Fruit fly (Drosophila melanogaster) whole organism, embryonic: ENCODE measurements around the gene CG42540.

ENCODE experiments used
- Atf-2 ChIP-seq: fragments of 200-800 bp; sonication (Bioruptor generic); optimal IDR thresholded peaks from 2 replicates; lab custom pipeline; 2016; ENCODE audit warnings: missing biosample characterization, missing genetic modification characterization
- CG10543 ChIP-seq: fragments of 200-800 bp; sonication (Bioruptor generic); optimal IDR thresholded peaks from 3 replicates; lab custom pipeline; 2017; ENCODE audit warnings: missing biosample characterization, mild to moderate bottlenecking, missing genetic modification characterization, moderate library complexity
- CG11085 ChIP-seq: fragments of 200-800 bp; sonication (Bioruptor generic); IDR thresholded peaks from 2 replicates; pipeline ENCODE4 v1.3.6; 2022; ENCODE audit warnings: missing biosample characterization, missing genetic modification characterization
- CG11504 ChIP-seq: fragments of 200-800 bp; sonication (Bioruptor generic); optimal IDR thresholded peaks from 3 replicates; lab custom pipeline; 2019; ENCODE audit warnings: missing biosample characterization, mild to moderate bottlenecking, missing genetic modification characterization, moderate library complexity
- CG12104 ChIP-seq: fragments of 200-800 bp; sonication (Bioruptor generic); optimal IDR thresholded peaks from 3 replicates; lab custom pipeline; 2016; ENCODE audit warnings: missing biosample characterization, missing genetic modification characterization
- CG13894 ChIP-seq: fragments of 200-800 bp; sonication (Bioruptor generic); optimal IDR thresholded peaks from 3 replicates; lab custom pipeline; 2018; ENCODE audit warnings: missing biosample characterization, mild to moderate bottlenecking, missing genetic modification characterization, moderate library complexity
- CG15696 ChIP-seq: fragments of 200-800 bp; sonication (Bioruptor generic); optimal IDR thresholded peaks from 2 replicates; lab custom pipeline; 2019; ENCODE audit warnings: missing biosample characterization, mild to moderate bottlenecking, missing genetic modification characterization, moderate library complexity
- CG17186 ChIP-seq: fragments of 200-800 bp; sonication (Bioruptor generic); optimal IDR thresholded peaks from 3 replicates; lab custom pipeline; 2017; ENCODE audit warnings: missing biosample characterization, missing genetic modification reagents, missing genetic modification characterization
- CG2875 ChIP-seq: fragments of 200-800 bp; sonication (Bioruptor generic); optimal IDR thresholded peaks from 2 replicates; lab custom pipeline; 2017; ENCODE audit warnings: missing biosample characterization, mild to moderate bottlenecking, missing genetic modification characterization, missing genetic modification reagents
- CG3726 ChIP-seq: fragments of 200-800 bp; sonication (Bioruptor generic); IDR thresholded peaks from 3 replicates; pipeline ENCODE4, ENCODE4 v1.3.6; 2022; ENCODE audit warnings: missing biosample characterization, missing genetic modification characterization
- CG4328 ChIP-seq: fragments of 200-800 bp; sonication (Bioruptor generic); optimal IDR thresholded peaks from 3 replicates; lab custom pipeline; 2017; ENCODE audit warnings: missing biosample characterization, missing genetic modification reagents, missing genetic modification characterization
- CG6254 ChIP-seq: fragments of 200-800 bp; sonication (Bioruptor generic); optimal IDR thresholded peaks from 3 replicates; lab custom pipeline; 2017; ENCODE audit warnings: mild to moderate bottlenecking, missing biosample characterization, missing genetic modification reagents, missing genetic modification characterization
- CG8924 ChIP-seq: fragments of 200-800 bp; optimal IDR thresholded peaks from 3 replicates; lab custom pipeline; 2019; ENCODE audit warnings: missing biosample characterization, mild to moderate bottlenecking, missing genetic modification characterization, moderate library complexity
- CG9797 ChIP-seq: fragments of 200-800 bp; sonication (Bioruptor generic); optimal IDR thresholded peaks from 3 replicates; lab custom pipeline; 2018; ENCODE audit warnings: missing biosample characterization, mild to moderate bottlenecking, missing genetic modification characterization
- CG9817 ChIP-seq: fragments of 200-800 bp; sonication (Bioruptor generic); optimal IDR thresholded peaks from 2 replicates; lab custom pipeline; 2018; ENCODE audit warnings: missing biosample characterization, mild to moderate bottlenecking, missing genetic modification characterization, moderate library complexity
- CHES-1-like ChIP-seq: fragments of 200-800 bp; sonication (Bioruptor generic); optimal IDR thresholded peaks from 2 replicates; lab custom pipeline; 2016; ENCODE audit warnings: missing biosample characterization, missing genetic modification characterization
- Dek ChIP-seq: fragments of 200-800 bp; sonication (Bioruptor generic); optimal IDR thresholded peaks from 3 replicates; lab custom pipeline; 2019; ENCODE audit warnings: missing biosample characterization, mild to moderate bottlenecking, missing genetic modification characterization, moderate library complexity
- Dip3 ChIP-seq: fragments of 200-800 bp; sonication (Bioruptor generic); optimal IDR thresholded peaks from 3 replicates; lab custom pipeline; 2016; ENCODE audit warnings: missing biosample characterization, missing genetic modification characterization
- Dref ChIP-seq: fragments of 200-800 bp; sonication (Bioruptor generic); IDR thresholded peaks from 2 replicates; pipeline ENCODE4 v1.3.6; 2022; ENCODE audit warnings: missing biosample characterization, missing genetic modification characterization
- Eip74EF ChIP-seq, 2 experiments: fragments of 200-800 bp in 1 of 2; fragments of >200 bp in 1 of 2; sonication (Bioruptor generic) in 1 of 2; optimal IDR thresholded peaks; 2 replicates each; lab custom pipeline; 2017 to 2019; ENCODE audit warnings: missing biosample characterization in 2 of 2, missing genetic modification characterization in 2 of 2, mild to moderate bottlenecking in 1 of 2, moderate library complexity in 1 of 2
- Elba2 ChIP-seq: fragments of 200-800 bp; sonication (Bioruptor generic); optimal IDR thresholded peaks from 3 replicates; lab custom pipeline; 2016; ENCODE audit warnings: missing biosample characterization, missing genetic modification characterization
- Ets97D ChIP-seq: fragments of 200-800 bp; sonication (Bioruptor generic); optimal IDR thresholded peaks from 3 replicates; lab custom pipeline; 2016; ENCODE audit warnings: missing biosample characterization, missing genetic modification characterization
- HHEX ChIP-seq: fragments of 200-800 bp; sonication (Bioruptor generic); optimal IDR thresholded peaks from 3 replicates; lab custom pipeline; 2017; ENCODE audit warnings: missing biosample characterization, mild to moderate bottlenecking, missing genetic modification characterization, missing genetic modification reagents
- Hr78 ChIP-seq, 2 experiments: fragments of 200-800 bp in 1 of 2; fragments of >200 bp in 1 of 2; sonication (Bioruptor generic) in 1 of 2; optimal IDR thresholded peaks; 2 replicates each; lab custom pipeline; 2017 to 2019; ENCODE audit warnings: missing biosample characterization in 2 of 2, missing genetic modification characterization in 2 of 2, mild to moderate bottlenecking in 1 of 2, moderate library complexity in 1 of 2
- Med ChIP-seq: fragments of 200-800 bp; sonication (Bioruptor generic); peaks from one replicate; lab custom pipeline; 2016; ENCODE audit warnings: missing biosample characterization, missing genetic modification characterization, mild to moderate bottlenecking, inconsistent platforms, moderate library complexity
- NFAT ChIP-seq: fragments of 200-800 bp; sonication (Bioruptor generic); IDR thresholded peaks from 2 replicates; pipeline ENCODE4 v1.3.6; 2022; ENCODE audit warnings: missing biosample characterization, missing genetic modification characterization
- Oaz ChIP-seq: fragments of 200-800 bp; sonication (Bioruptor generic); IDR thresholded peaks from 2 replicates; pipeline ENCODE4 v1.3.6; 2022; ENCODE audit warnings: missing biosample characterization, missing genetic modification characterization
- Ravus ChIP-seq: fragments of 200-800 bp; sonication (Bioruptor generic); IDR thresholded peaks from 2 replicates; pipeline ENCODE4 v1.3.6; 2022; ENCODE audit warnings: missing biosample characterization, missing genetic modification characterization
- Sox100B ChIP-seq: fragments of 200-800 bp; sonication (Bioruptor generic); optimal IDR thresholded peaks from 3 replicates; lab custom pipeline; 2018; ENCODE audit warnings: missing biosample characterization, mild to moderate bottlenecking, missing genetic modification characterization
- Xbp1 ChIP-seq: fragments of 200-800 bp; sonication (Bioruptor generic); optimal IDR thresholded peaks from 3 replicates; lab custom pipeline; 2016; ENCODE audit warnings: missing biosample characterization, mild to moderate bottlenecking, missing genetic modification characterization
- cad ChIP-seq: fragments of >200 bp; optimal IDR thresholded peaks from 2 replicates; lab custom pipeline; 2017; ENCODE audit warnings: missing biosample characterization, missing genetic modification characterization
- cg ChIP-seq: fragments of 200-800 bp; sonication (Bioruptor generic); optimal IDR thresholded peaks from 3 replicates; lab custom pipeline; 2019; ENCODE audit warnings: missing biosample characterization, mild to moderate bottlenecking, missing genetic modification characterization, moderate library complexity
- dmrt11E ChIP-seq: fragments of 200-800 bp; sonication (Bioruptor generic); optimal IDR thresholded peaks from 3 replicates; lab custom pipeline; 2018; ENCODE audit warnings: missing biosample characterization, mild to moderate bottlenecking, missing genetic modification characterization, moderate library complexity
- dysf ChIP-seq: fragments of 200-800 bp; sonication (Bioruptor generic); IDR thresholded peaks from 3 replicates; pipeline ENCODE4 v1.3.6; 2022; ENCODE audit warnings: missing biosample characterization, missing genetic modification characterization
- emc ChIP-seq: fragments of 200-800 bp; sonication (Bioruptor generic); optimal IDR thresholded peaks from 2 replicates; lab custom pipeline; 2016; ENCODE audit warnings: missing biosample characterization, missing genetic modification characterization
- gt ChIP-seq: fragments of 200-800 bp; sonication (Bioruptor generic); IDR thresholded peaks from 2 replicates; pipeline ENCODE4 v1.3.6; 2022; ENCODE audit warnings: missing biosample characterization, missing genetic modification characterization
- h ChIP-seq: fragments of >200 bp; optimal IDR thresholded peaks from 2 replicates; lab custom pipeline; 2017
- klu ChIP-seq: fragments of 200-800 bp; sonication (Bioruptor generic); IDR thresholded peaks from 2 replicates; pipeline ENCODE4 v1.3.6; 2022; ENCODE audit warnings: missing biosample characterization, missing genetic modification characterization
- luna ChIP-seq: fragments of 200-800 bp; sonication (Bioruptor generic); optimal IDR thresholded peaks from 2 replicates; lab custom pipeline; 2016; ENCODE audit warnings: missing biosample characterization, missing genetic modification characterization
- p53 ChIP-seq: fragments of 200-800 bp; sonication (Bioruptor generic); optimal IDR thresholded peaks from 2 replicates; lab custom pipeline; 2016; ENCODE audit warnings: missing biosample characterization, missing genetic modification characterization
- pzg ChIP-seq: fragments of 200-800 bp; sonication (Bioruptor generic); optimal IDR thresholded peaks from 3 replicates; lab custom pipeline; 2018; ENCODE audit warnings: missing biosample characterization, mild to moderate bottlenecking, missing genetic modification characterization, moderate library complexity
- rib ChIP-seq: fragments of 200-800 bp; sonication (Bioruptor generic); IDR thresholded peaks from 2 replicates; pipeline ENCODE4 v1.3.6; 2022; ENCODE audit warnings: missing biosample characterization, missing genetic modification characterization
- sc ChIP-seq, 3 experiments: fragments of >200 bp in 2 of 3; fragments of 200-800 bp in 1 of 3; sonication (Bioruptor generic) in 1 of 3; optimal IDR thresholded peaks; 2 replicates in 2 of 3; 3 replicates in 1 of 3; lab custom pipeline; 2017; ENCODE audit warnings: mild to moderate bottlenecking in 1 of 3, missing biosample characterization in 1 of 3, missing genetic modification characterization in 1 of 3, missing genetic modification reagents in 1 of 3
- schlank ChIP-seq: fragments of 200-800 bp; sonication (Bioruptor generic); optimal IDR thresholded peaks from 2 replicates; lab custom pipeline; 2018; ENCODE audit warnings: missing biosample characterization, mild to moderate bottlenecking, missing genetic modification characterization
- sens ChIP-seq: fragments of 200-800 bp; sonication (Bioruptor generic); peaks from one replicate; lab custom pipeline; 2016; ENCODE audit warnings: missing biosample characterization, missing genetic modification characterization
- slp2 ChIP-seq: fragments of 200-800 bp; sonication (Bioruptor generic); optimal IDR thresholded peaks from 2 replicates; lab custom pipeline; 2016; ENCODE audit warnings: missing biosample characterization, missing genetic modification characterization
- stc ChIP-seq: fragments of 200-800 bp; sonication (Bioruptor generic); IDR thresholded peaks from 2 replicates; pipeline ENCODE4 v1.3.6; 2022; ENCODE audit warnings: missing biosample characterization, missing genetic modification characterization
- tgo ChIP-seq: fragments of 200-800 bp; sonication (Bioruptor generic); IDR thresholded peaks from 3 replicates; pipeline ENCODE4 v1.3.6; 2022; ENCODE audit warnings: missing biosample characterization, missing genetic modification characterization
- trem ChIP-seq: fragments of 200-800 bp; optimal IDR thresholded peaks from 3 replicates; lab custom pipeline; 2019; ENCODE audit warnings: missing biosample characterization, mild to moderate bottlenecking, missing genetic modification characterization, moderate library complexity
- unc-4 ChIP-seq: fragments of 200-800 bp; sonication (Bioruptor generic); IDR thresholded peaks from 2 replicates; pipeline ENCODE4 v1.3.6; 2022; ENCODE audit warnings: missing biosample characterization, missing genetic modification characterization; ENCODE audit not compliant: partially characterized antibody
- unpg ChIP-seq: fragments of 200-800 bp; sonication (Bioruptor generic); optimal IDR thresholded peaks from 3 replicates; lab custom pipeline; 2018; ENCODE audit warnings: missing biosample characterization, mild to moderate bottlenecking, missing genetic modification characterization, moderate library complexity

The CG42540 gene

DNA sequence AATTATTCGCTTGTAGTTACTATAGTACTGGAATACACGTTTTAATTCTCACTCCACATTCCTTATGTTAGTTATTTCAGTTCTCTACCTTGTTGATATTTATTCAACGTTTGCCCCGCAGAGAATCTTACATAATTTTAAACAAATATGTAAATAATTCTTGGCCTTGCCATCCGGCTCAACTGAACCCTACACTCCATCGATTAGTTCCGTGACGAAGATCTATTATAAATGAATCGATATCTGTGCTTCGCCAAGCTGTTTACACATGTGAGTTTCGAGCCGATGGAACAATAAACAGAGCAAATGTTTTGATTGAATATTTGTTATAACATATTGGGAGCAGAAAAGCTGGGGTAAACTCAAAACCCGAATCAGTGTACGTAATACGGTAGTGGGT lies 34.1 kb upstream of the CG42540 start (continued):
- TF ChIP-seq schlank (tag; lab: Kevin White, UChicago) (no peak), trem (tag; lab: Kevin White, UChicago) (no peak), CG4328 (GFP tag; lab: Kevin White, UChicago) (peak; percentile 14), Sox100B (GFP tag; lab: Kevin White, UChicago) (peak; percentile 30), CG3726 (no peak), CG12104 (peak; percentile 5), CG15696 (no peak), Xbp1 (GFP tag; lab: Kevin White, UChicago) (no peak), h (no peak), unpg (GFP tag; lab: Kevin White, UChicago) (peak; percentile 21), slp2 (no peak), Med (peak; percentile 76), Dref (GFP tag; lab: Robert Waterston, UW) (no peak), CG8924 (tag; lab: Kevin White, UChicago) (no peak), Atf-2 (GFP tag; lab: Kevin White, UChicago) (no peak), sens (peak; percentile 92), CG13894 (tag; lab: Kevin White, UChicago) (peak; percentile 30), sc (optimal IDR thresholded peaks at IDR 0.05; lab: Kevin White, UChicago) (no peak), sc (GFP tag; optimal IDR thresholded peaks at IDR 0.05; lab: Kevin White, UChicago) (no peak), cg (GFP tag; lab: Kevin White, UChicago) (no peak), emc (GFP tag; lab: Kevin White, UChicago) (no peak), Elba2 (no peak), CG6254 (GFP tag; lab: Kevin White, UChicago) (no peak), dysf (GFP tag; lab: Robert Waterston, UW) (peak; percentile 63; the same call in 1 of the 3 replicates), pzg (GFP tag; lab: Kevin White, UChicago) (no peak), Ets97D (no peak), Eip74EF (GFP tag; optimal IDR thresholded peaks at IDR 0.05; lab: Kevin White, UChicago) (peak in 1 of 2 experiments; percentile 28), CHES-1-like (GFP tag; lab: Kevin White, UChicago) (no peak), CG9817 (tag; lab: Kevin White, UChicago) (peak; percentile 26), CG2875 (GFP tag; lab: Kevin White, UChicago) (no peak), CG11504 (tag; lab: Kevin White, UChicago) (no peak), Oaz (GFP tag; lab: Robert Waterston, UW) (no peak), cad (GFP tag; lab: Kevin White, UChicago) (no peak), Hr78 (GFP tag; optimal IDR thresholded peaks at IDR 0.05; lab: Kevin White, UChicago) (no peak), CG9797 (GFP tag; lab: Kevin White, UChicago) (no peak), luna (GFP tag; lab: Kevin White, UChicago) (peak; percentile 40), unc-4 (GFP tag; lab: Robert Waterston, UW) (no peak), klu (no peak), stc (GFP tag; lab: Robert Waterston, UW) (no peak), tgo (peak; percentile 26; the same call in 1 of the 3 replicates), Dip3 (GFP tag; lab: Kevin White, UChicago) (no peak), CG10543 (GFP tag; lab: Kevin White, UChicago) (no peak), rib (GFP tag; lab: Robert Waterston, UW) (no peak), NFAT (GFP tag; lab: Robert Waterston, UW) (peak; percentile 39; the same call in 1 of the 2 replicates), Ravus (GFP tag; lab: Robert Waterston, UW) (no peak), dmrt11E (no peak), HHEX (GFP tag; lab: Kevin White, UChicago) (peak; percentile 59), p53 (GFP tag; lab: Kevin White, UChicago) (no peak), gt (GFP tag; lab: Robert Waterston, UW) (no peak), CG17186 (GFP tag; lab: Kevin White, UChicago) (no peak), CG11085 (GFP tag; lab: Robert Waterston, UW) (peak; percentile 48; the same call in 1 of the 2 replicates), Dek (tag; lab: Kevin White, UChicago) (no peak)
